Fruit fly (Drosophila melanogaster): ENCODE data around the gene GstD5.

Gene GstD5

dm6 chr3R:12423997-12424396 is 48.5 kb downstream of the GstD5 start:
- no peak for TF ChIP-seq Vsx2 (GFP tag; optimal IDR thresholded peaks at IDR 0.05; ENCODE audit: partially characterized antibody)
- peak; percentile 97 for TF ChIP-seq rgr (GFP tag; optimal IDR thresholded peaks at IDR 0.05)

dm6 chr3R:12425510-12426309 is 50.2 kb downstream of the GstD5 start, which contains the start of gene Pp1-87B:
TSS of gene Pp1-87B (minus strand) at chr3R:12425917.
- no peak for TF ChIP-seq Mio (GFP tag; optimal IDR thresholded peaks at IDR 0.05)
- TF ChIP-seq pan (optimal IDR thresholded peaks at IDR 0.05): no peak
- no peak for TF ChIP-seq CG32264 (GFP tag; optimal IDR thresholded peaks at IDR 0.05)
- no peak for TF ChIP-seq Abd-B (GFP tag; optimal IDR thresholded peaks at IDR 0.05)
- TF ChIP-seq Hr78 (GFP tag; optimal IDR thresholded peaks at IDR 0.05): no peak
- no peak for TF ChIP-seq sage (GFP tag; optimal IDR thresholded peaks at IDR 0.05)
- no peak for TF ChIP-seq dl (GFP tag; optimal IDR thresholded peaks at IDR 0.05; ENCODE audit: insufficient read depth in 1 of 2, partially characterized antibody in 2 of 2)
- no peak for TF ChIP-seq foxo (GFP tag; optimal IDR thresholded peaks at IDR 0.05)
- no peak for TF ChIP-seq N (GFP tag; optimal IDR thresholded peaks at IDR 0.05)
- TF ChIP-seq sv (GFP tag; optimal IDR thresholded peaks at IDR 0.05): no peak
- TF ChIP-seq h (GFP tag; optimal IDR thresholded peaks at IDR 0.05): no peak
- no peak for TF ChIP-seq lola (GFP tag; optimal IDR thresholded peaks at IDR 0.05)
- TF ChIP-seq dmrt93B (GFP tag; optimal IDR thresholded peaks at IDR 0.05): no peak
- TF ChIP-seq GATAd (GFP tag; optimal IDR thresholded peaks at IDR 0.05): no peak
- TF ChIP-seq Jra (GFP tag; optimal IDR thresholded peaks at IDR 0.05): no peak
- peak; percentile 83 for TF ChIP-seq Myc (optimal IDR thresholded peaks at IDR 0.05)
- TF ChIP-seq ey (GFP tag; optimal IDR thresholded peaks at IDR 0.05): peak; percentile 4
- peak; percentile 38 for TF ChIP-seq CG9705 (GFP tag; optimal IDR thresholded peaks at IDR 0.05)
- TF ChIP-seq Sp1 (GFP tag; optimal IDR thresholded peaks at IDR 0.05): peak; percentile 38
- TF ChIP-seq Dif (GFP tag; optimal IDR thresholded peaks at IDR 0.05; ENCODE audit: partially characterized antibody): no peak
- peak; percentile 6 for TF ChIP-seq psq (GFP tag; optimal IDR thresholded peaks at IDR 0.05)
- peak; percentile 24 for TF ChIP-seq HLH106 (tag; optimal IDR thresholded peaks at IDR 0.05)
- no peak for TF ChIP-seq usp (GFP tag; optimal IDR thresholded peaks at IDR 0.05)
- TF ChIP-seq Hr83 (GFP tag; optimal IDR thresholded peaks at IDR 0.05; ENCODE audit: poor library complexity, severe bottlenecking): no peak
- TF ChIP-seq jim (GFP tag; optimal IDR thresholded peaks at IDR 0.05): no peak
- TF ChIP-seq Dfd (GFP tag; optimal IDR thresholded peaks at IDR 0.05): no peak
- TF ChIP-seq brk (GFP tag; optimal IDR thresholded peaks at IDR 0.05): no peak
- TF ChIP-seq br (GFP tag; optimal IDR thresholded peaks at IDR 0.05): no peak
- TF ChIP-seq OdsH (GFP tag; optimal IDR thresholded peaks at IDR 0.05): no peak
- TF ChIP-seq Vsx2 (GFP tag; optimal IDR thresholded peaks at IDR 0.05; ENCODE audit: partially characterized antibody): no peak
- TF ChIP-seq Hnf4 (GFP tag; optimal IDR thresholded peaks at IDR 0.05): no peak
- no peak for TF ChIP-seq Rel (GFP tag; optimal IDR thresholded peaks at IDR 0.05)
- TF ChIP-seq Rel (tag; optimal IDR thresholded peaks at IDR 0.05): peak; percentile 28
- no peak for TF ChIP-seq dsf (GFP tag; optimal IDR thresholded peaks at IDR 0.05; ENCODE audit: borderline replicate concordance)
- no peak for TF ChIP-seq rgr (GFP tag; optimal IDR thresholded peaks at IDR 0.05)
- TF ChIP-seq tai (GFP tag; optimal IDR thresholded peaks at IDR 0.05): no peak

Data from whole organism, wandering third instar larva.